Fruit fly (Drosophila melanogaster) whole organism, embryonic: ENCODE data around the gene CG32767.
A peak's percentile ranks its signal among the peaks of the same experiment; 100 is the strongest.

Experiments
- Ada2b ChIP-seq: fragments of 200-800 bp; sonication (Bioruptor generic); IDR thresholded peaks from 2 replicates; pipeline ENCODE4 v1.3.6; 2022; ENCODE audit warnings: missing biosample characterization, missing genetic modification characterization
- Bteb2 ChIP-seq: fragments of 200-800 bp; sonication (Bioruptor generic); optimal IDR thresholded peaks from 2 replicates; lab custom pipeline; 2016; ENCODE audit warnings: missing biosample characterization, missing genetic modification characterization
- CG10274 ChIP-seq: fragments of 200-800 bp; sonication (Bioruptor generic); optimal IDR thresholded peaks from 3 replicates; lab custom pipeline; 2017; ENCODE audit warnings: missing biosample characterization, mild to moderate bottlenecking, missing genetic modification characterization
- CG10462 ChIP-seq: fragments of 200-800 bp; sonication (Bioruptor generic); optimal IDR thresholded peaks from 2 replicates; lab custom pipeline; 2016; ENCODE audit warnings: missing biosample characterization, missing genetic modification characterization
- CG10979 ChIP-seq: fragments of 200-800 bp; sonication (Bioruptor generic); optimal IDR thresholded peaks from 2 replicates; lab custom pipeline; 2018; ENCODE audit warnings: missing biosample characterization, mild to moderate bottlenecking, missing genetic modification characterization, moderate library complexity
- CG11560 ChIP-seq: fragments of 200-800 bp; sonication (Bioruptor generic); IDR thresholded peaks from 3 replicates; pipeline ENCODE4 v1.3.6; 2022; ENCODE audit warnings: missing biosample characterization, missing genetic modification characterization
- CG11723 ChIP-seq: fragments of 200-800 bp; sonication (Bioruptor generic); optimal IDR thresholded peaks from 2 replicates; lab custom pipeline; 2017; ENCODE audit warnings: missing biosample characterization, mild to moderate bottlenecking, missing genetic modification characterization
- CG12236 ChIP-seq: fragments of 200-800 bp; sonication (Bioruptor generic); optimal IDR thresholded peaks from 2 replicates; lab custom pipeline; 2016; ENCODE audit warnings: missing biosample characterization, missing genetic modification characterization
- CG12744 ChIP-seq: fragments of 200-800 bp; sonication (Bioruptor generic); optimal IDR thresholded peaks from 2 replicates; lab custom pipeline; 2016; ENCODE audit warnings: missing biosample characterization, missing genetic modification characterization
- CG12942 ChIP-seq: fragments of 200-800 bp; sonication (Bioruptor generic); optimal IDR thresholded peaks from 3 replicates; lab custom pipeline; 2016; ENCODE audit warnings: missing biosample characterization, missing genetic modification characterization
- CG13123 ChIP-seq: fragments of 200-800 bp; sonication (Bioruptor generic); optimal IDR thresholded peaks from 2 replicates; lab custom pipeline; 2016; ENCODE audit warnings: missing biosample characterization, missing genetic modification characterization
- CG13424 ChIP-seq: fragments of 200-800 bp; sonication (Bioruptor generic); optimal IDR thresholded peaks from 2 replicates; lab custom pipeline; 2019; ENCODE audit warnings: missing biosample characterization, mild to moderate bottlenecking, missing genetic modification characterization, moderate library complexity
- CG15514 ChIP-seq: fragments of 200-800 bp; sonication (Bioruptor generic); optimal IDR thresholded peaks from 3 replicates; lab custom pipeline; 2017; ENCODE audit warnings: missing biosample characterization, missing genetic modification characterization, mild to moderate bottlenecking, moderate library complexity, missing genetic modification reagents
- CG17385 ChIP-seq: fragments of 200-800 bp; sonication (Bioruptor generic); optimal IDR thresholded peaks from 3 replicates; lab custom pipeline; 2018; ENCODE audit warnings: missing biosample characterization, mild to moderate bottlenecking, missing genetic modification characterization
- CG18011 ChIP-seq: fragments of 200-800 bp; sonication (Bioruptor generic); optimal IDR thresholded peaks from 2 replicates; lab custom pipeline; 2017; ENCODE audit warnings: missing biosample characterization, missing genetic modification characterization, mild to moderate bottlenecking, moderate library complexity, missing genotype
- CG30403 ChIP-seq: fragments of 200-800 bp; sonication (Bioruptor generic); optimal IDR thresholded peaks from 3 replicates; lab custom pipeline; 2016; ENCODE audit warnings: missing biosample characterization, missing genetic modification characterization
- CG3726 ChIP-seq: fragments of 200-800 bp; sonication (Bioruptor generic); IDR thresholded peaks from 3 replicates; pipeline ENCODE4, ENCODE4 v1.3.6; 2022; ENCODE audit warnings: missing biosample characterization, missing genetic modification characterization
- CG8359 ChIP-seq: fragments of 200-800 bp; sonication (Bioruptor generic); optimal IDR thresholded peaks from 2 replicates; lab custom pipeline; 2017; ENCODE audit warnings: missing biosample characterization, mild to moderate bottlenecking, missing genetic modification characterization, borderline replicate concordance
- CG8478 ChIP-seq: fragments of >200 bp; optimal IDR thresholded peaks from 2 replicates; lab custom pipeline; 2018
- CG9932 ChIP-seq: fragments of 200-800 bp; sonication (Bioruptor generic); IDR thresholded peaks from 2 replicates; pipeline ENCODE4 v1.3.6; 2022; ENCODE audit warnings: missing biosample characterization, missing genetic modification characterization
- CkIIα-i1 ChIP-seq: fragments of 200-800 bp; sonication (Bioruptor generic); IDR thresholded peaks from 2 replicates; pipeline ENCODE4 v1.3.6; 2022; ENCODE audit warnings: missing biosample characterization, missing genetic modification characterization
- Drgx ChIP-seq: fragments of 200-800 bp; sonication (Bioruptor generic); IDR thresholded peaks from 2 replicates; pipeline ENCODE4 v1.3.6; 2022; ENCODE audit warnings: missing biosample characterization, missing genetic modification characterization
- E2f2 ChIP-seq: fragments of 200-800 bp; sonication (Bioruptor generic); IDR thresholded peaks from 2 replicates; pipeline ENCODE4 v1.3.6; 2022; ENCODE audit warnings: missing biosample characterization, missing genetic modification characterization
- Fer2 ChIP-seq: fragments of 200-800 bp; sonication (Bioruptor generic); optimal IDR thresholded peaks from 2 replicates; lab custom pipeline; 2018; ENCODE audit warnings: missing biosample characterization, mild to moderate bottlenecking, missing genetic modification characterization, moderate library complexity
- HHEX ChIP-seq: fragments of 200-800 bp; sonication (Bioruptor generic); optimal IDR thresholded peaks from 3 replicates; lab custom pipeline; 2017; ENCODE audit warnings: missing biosample characterization, mild to moderate bottlenecking, missing genetic modification characterization, missing genetic modification reagents
- HLH4C ChIP-seq: fragments of 200-800 bp; sonication (Bioruptor generic); IDR thresholded peaks from 3 replicates; pipeline ENCODE4 v1.3.6; 2022; ENCODE audit warnings: missing biosample characterization, missing genetic modification characterization; ENCODE audit not compliant: partially characterized antibody
- Hr51 ChIP-seq, 2 experiments: fragments of 200-800 bp; sonication (Bioruptor generic); optimal IDR thresholded peaks; 2 replicates in 1 of 2; 3 replicates in 1 of 2; lab custom pipeline; 2016 to 2018; ENCODE audit warnings: missing biosample characterization in 2 of 2, missing genetic modification characterization in 2 of 2, mild to moderate bottlenecking in 1 of 2, moderate library complexity in 1 of 2
- Jarid2 ChIP-seq: fragments of 200-800 bp; sonication (Bioruptor generic); optimal IDR thresholded peaks from 3 replicates; lab custom pipeline; 2017; ENCODE audit warnings: mild to moderate bottlenecking, missing biosample characterization, missing genetic modification reagents, missing genetic modification characterization
- MBD-R2 ChIP-seq: fragments of 200-800 bp; sonication (Bioruptor generic); IDR thresholded peaks from 2 replicates; pipeline ENCODE4 v1.3.6; 2022; ENCODE audit warnings: missing biosample characterization, missing genetic modification characterization
- PHDP ChIP-seq: fragments of 200-800 bp; sonication (Bioruptor generic); optimal IDR thresholded peaks from 3 replicates; lab custom pipeline; 2018; ENCODE audit warnings: missing biosample characterization, mild to moderate bottlenecking, missing genetic modification characterization, moderate library complexity
- Taf1 ChIP-seq: fragments of 200-800 bp; sonication (Bioruptor generic); IDR thresholded peaks from 2 replicates; pipeline ENCODE4 v1.3.6; 2022; ENCODE audit warnings: missing biosample characterization, missing genetic modification characterization
- aop ChIP-seq: fragments of 200-800 bp; sonication (Bioruptor generic); IDR thresholded peaks from 2 replicates; pipeline ENCODE4 v1.3.6; 2022; ENCODE audit warnings: missing biosample characterization, missing genetic modification characterization
- ase ChIP-seq: fragments of 200-800 bp; sonication (Bioruptor generic); IDR thresholded peaks from 3 replicates; pipeline ENCODE4 v1.3.6; 2022; ENCODE audit warnings: missing biosample characterization, missing genetic modification characterization
- bowl ChIP-seq: fragments of 200-800 bp; sonication (Bioruptor generic); IDR thresholded peaks from 2 replicates; pipeline ENCODE4 v1.3.6; 2022; ENCODE audit warnings: missing biosample characterization, missing genetic modification characterization
- br ChIP-seq: fragments of >200 bp; optimal IDR thresholded peaks from 2 replicates; lab custom pipeline; 2017
- chn ChIP-seq: fragments of 200-800 bp; sonication (Bioruptor generic); optimal IDR thresholded peaks from 2 replicates; lab custom pipeline; 2016; ENCODE audit warnings: missing biosample characterization, missing genetic modification characterization
- crc ChIP-seq: fragments of 200-800 bp; sonication (Bioruptor generic); optimal IDR thresholded peaks from 2 replicates; lab custom pipeline; 2016; ENCODE audit warnings: missing biosample characterization, missing genetic modification characterization
- cwo ChIP-seq: fragments of 200-800 bp; sonication (Bioruptor generic); optimal IDR thresholded peaks from 3 replicates; lab custom pipeline; 2017; ENCODE audit warnings: missing biosample characterization, missing genetic modification characterization, mild to moderate bottlenecking, moderate library complexity, missing genetic modification reagents
- en ChIP-seq: fragments of 200-800 bp; sonication (Bioruptor generic); optimal IDR thresholded peaks from 2 replicates; lab custom pipeline; 2016; ENCODE audit warnings: missing biosample characterization, missing genetic modification characterization
- fd102C ChIP-seq: fragments of 200-800 bp; sonication (Bioruptor generic); optimal IDR thresholded peaks from 2 replicates; lab custom pipeline; 2018; ENCODE audit warnings: missing biosample characterization, mild to moderate bottlenecking, missing genetic modification characterization, moderate library complexity
- ham ChIP-seq: fragments of 200-800 bp; sonication (Bioruptor generic); IDR thresholded peaks from 2 replicates; pipeline ENCODE4 v1.3.6; 2022; ENCODE audit warnings: missing biosample characterization, missing genetic modification characterization
- kay ChIP-seq: fragments of 200-800 bp; sonication (Bioruptor generic); optimal IDR thresholded peaks from 2 replicates; lab custom pipeline; 2016; ENCODE audit warnings: missing biosample characterization, missing genetic modification characterization
- nerfin-2 ChIP-seq: fragments of 200-800 bp; sonication (Bioruptor generic); IDR thresholded peaks from 2 replicates; pipeline ENCODE4 v1.3.6; 2022; ENCODE audit warnings: missing biosample characterization, missing genetic modification characterization; ENCODE audit not compliant: partially characterized antibody
- phol ChIP-seq: fragments of 200-800 bp; sonication (Bioruptor generic); optimal IDR thresholded peaks from 3 replicates; lab custom pipeline; 2018; ENCODE audit warnings: missing biosample characterization, mild to moderate bottlenecking, missing genetic modification characterization, moderate library complexity
- sd ChIP-seq: fragments of 200-800 bp; sonication (Bioruptor generic); optimal IDR thresholded peaks from 3 replicates; lab custom pipeline; 2018; ENCODE audit warnings: missing biosample characterization, mild to moderate bottlenecking, missing genetic modification characterization, moderate library complexity
- sens ChIP-seq: fragments of 200-800 bp; sonication (Bioruptor generic); peaks from one replicate; lab custom pipeline; 2016; ENCODE audit warnings: missing biosample characterization, missing genetic modification characterization
- slp2 ChIP-seq: fragments of 200-800 bp; sonication (Bioruptor generic); optimal IDR thresholded peaks from 2 replicates; lab custom pipeline; 2016; ENCODE audit warnings: missing biosample characterization, missing genetic modification characterization
- sug ChIP-seq: fragments of 200-800 bp; optimal IDR thresholded peaks from 2 replicates; lab custom pipeline; 2019; ENCODE audit warnings: missing biosample characterization, mild to moderate bottlenecking, missing genetic modification characterization, moderate library complexity
- trem ChIP-seq: fragments of 200-800 bp; optimal IDR thresholded peaks from 3 replicates; lab custom pipeline; 2019; ENCODE audit warnings: missing biosample characterization, mild to moderate bottlenecking, missing genetic modification characterization, moderate library complexity
- yki ChIP-seq: fragments of >200 bp; optimal IDR thresholded peaks from 3 replicates; lab custom pipeline; 2018
- zen2 ChIP-seq: fragments of 200-800 bp; sonication (Bioruptor generic); IDR thresholded peaks from 3 replicates; pipeline ENCODE4 v1.3.6; 2022; ENCODE audit warnings: missing biosample characterization, missing genetic modification characterization; ENCODE audit not compliant: partially characterized antibody

Gene CG32767

DNA sequence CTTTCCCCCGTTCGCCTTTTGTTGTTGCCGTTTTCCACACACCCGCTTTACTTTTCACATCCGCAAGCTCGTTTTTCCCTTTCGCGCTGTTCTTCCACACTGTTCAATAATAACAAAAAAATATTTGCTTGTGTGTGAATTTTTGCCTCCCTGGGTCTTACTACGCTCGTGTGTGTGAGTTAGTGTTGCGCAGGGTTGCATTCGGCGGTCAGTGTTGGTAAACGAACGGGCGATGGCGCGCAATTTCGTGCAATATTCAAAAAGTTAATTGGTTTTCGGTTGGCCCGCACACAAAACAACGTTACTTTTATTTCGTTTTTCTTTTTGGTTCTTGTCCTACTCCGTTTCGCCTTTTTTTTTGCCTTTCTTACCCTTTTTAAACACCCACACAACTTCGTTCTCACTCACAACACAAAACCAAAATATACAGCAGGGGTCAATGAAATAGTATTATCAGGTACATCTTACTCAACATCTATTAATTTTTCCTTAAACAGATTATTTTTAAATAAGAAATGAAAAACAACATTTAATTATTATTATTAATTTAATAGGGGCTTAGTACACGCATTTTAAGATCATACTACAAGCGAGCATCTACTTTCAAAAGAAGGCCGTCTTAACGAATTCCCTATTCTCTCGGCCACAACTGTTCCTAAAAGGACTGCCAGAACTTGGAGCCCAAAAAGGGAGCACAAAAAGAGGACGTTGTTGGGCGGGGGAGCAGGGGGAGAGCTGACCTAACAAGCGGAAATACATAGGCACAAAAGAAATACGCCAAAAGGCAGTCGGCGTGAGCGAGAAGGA is 1.5 kb downstream of the CG32767 start (continued):
- TF ChIP-seq HHEX (GFP tag; lab: Kevin White, UChicago), result no peak
- TF ChIP-seq CG13424, result no peak
- TF ChIP-seq CG9932 (GFP tag; lab: Robert Waterston, UW), result peak; percentile 56
- TF ChIP-seq aop (GFP tag; lab: Robert Waterston, UW), result no peak
- no peak for TF ChIP-seq cwo (GFP tag; lab: Kevin White, UChicago)
- TF ChIP-seq kay (GFP tag; lab: Kevin White, UChicago), result no peak
- TF ChIP-seq CG15514 (GFP tag; lab: Kevin White, UChicago), result peak; percentile 86
- no peak for TF ChIP-seq CG3726
- no peak for TF ChIP-seq Drgx (GFP tag; lab: Robert Waterston, UW)
- TF ChIP-seq CG11560 (tag; lab: Robert Waterston, UW), result no peak
- no peak for TF ChIP-seq br
- no peak for TF ChIP-seq CG10462 (GFP tag; lab: Kevin White, UChicago)
- no peak for TF ChIP-seq fd102C (GFP tag; lab: Kevin White, UChicago)
- TF ChIP-seq CG12744 (GFP tag; lab: Kevin White, UChicago), result no peak
- TF ChIP-seq nerfin-2 (GFP tag; lab: Robert Waterston, UW), result no peak
- TF ChIP-seq CG18011 (GFP tag; lab: Kevin White, UChicago), result no peak
- no peak for TF ChIP-seq en (GFP tag; lab: Kevin White, UChicago)
- TF ChIP-seq HLH4C (GFP tag; lab: Robert Waterston, UW), result 0 out of 3 replicates have a peak, but pooled peaks have one; percentile 11
- no peak for TF ChIP-seq CG12236 (GFP tag; lab: Kevin White, UChicago)
- peak; percentile 86 for TF ChIP-seq CG17385 (GFP tag; lab: Kevin White, UChicago)
- no peak for TF ChIP-seq CkIIα-i1 (GFP tag; lab: Robert Waterston, UW)
- no peak for TF ChIP-seq Taf1 (GFP tag; lab: Robert Waterston, UW)
- peak; percentile 94 for TF ChIP-seq E2f2
- TF ChIP-seq CG30403, result peak; percentile 27
- TF ChIP-seq CG12942, result no peak
- no peak for TF ChIP-seq Fer2 (tag; lab: Kevin White, UChicago)
- no peak for TF ChIP-seq PHDP (tag; lab: Kevin White, UChicago)
- no peak for TF ChIP-seq Bteb2 (GFP tag; lab: Kevin White, UChicago)
- no peak for TF ChIP-seq yki
- peak; percentile 31 for TF ChIP-seq sug (tag; lab: Kevin White, UChicago)
- no peak for TF ChIP-seq sd (tag; lab: Kevin White, UChicago)
- no peak for TF ChIP-seq zen2 (GFP tag; lab: Robert Waterston, UW)
- no peak for TF ChIP-seq CG8359
- TF ChIP-seq sens, result peak; percentile 81
- TF ChIP-seq CG10979 (tag; lab: Kevin White, UChicago), result no peak
- TF ChIP-seq CG13123 (GFP tag; lab: Kevin White, UChicago), result no peak
- TF ChIP-seq trem (tag; lab: Kevin White, UChicago), result no peak
- TF ChIP-seq chn (GFP tag; lab: Kevin White, UChicago), result peak; percentile 28
- no peak for TF ChIP-seq ase
- TF ChIP-seq phol, result no peak
- TF ChIP-seq Jarid2, result no peak
- TF ChIP-seq bowl (GFP tag; lab: Robert Waterston, UW), result no peak
- no peak for TF ChIP-seq Ada2b (GFP tag; lab: Robert Waterston, UW)
- TF ChIP-seq crc (GFP tag; lab: Kevin White, UChicago), result no peak
- TF ChIP-seq ham (GFP tag; lab: Robert Waterston, UW), result no peak
- no peak for TF ChIP-seq CG10274 (GFP tag; lab: Kevin White, UChicago)
- peak; percentile 33; the same call in 1 of the 2 replicates for TF ChIP-seq MBD-R2 (GFP tag; lab: Robert Waterston, UW)
- no peak for TF ChIP-seq CG11723 (GFP tag; lab: Kevin White, UChicago)
- peak in 1 of 2 experiments; percentile 60 for TF ChIP-seq Hr51 (GFP tag; optimal IDR thresholded peaks at IDR 0.05; lab: Kevin White, UChicago)
- no peak for TF ChIP-seq CG8478 (lab: Kevin White, UChicago)
- no peak for TF ChIP-seq slp2 (GFP tag; lab: Kevin White, UChicago)
